Worm (Caenorhabditis elegans) whole organism, L4/young adult: ENCODE results near the gene ZC443.2.

Experiments
- dao-5 ChIP-seq: sonication (generic microtip); optimal IDR thresholded peaks from 2 replicates; lab custom pipeline; 2016; ENCODE audit warnings: missing genotype, missing genetic modification characterization, moderate library complexity, missing compliant biosample characterization
- him-1 ChIP-seq: sonication (generic microtip); optimal IDR thresholded peaks from 2 replicates; lab custom pipeline; 2016; ENCODE audit warnings: missing genotype, missing genetic modification reagents, missing genetic modification characterization, missing compliant biosample characterization

ce11 chrV:12854766-12855165 lies 43.8 kb upstream of the ZC443.2 start, which contains the start of gene C44H9.7:
- TF ChIP-seq dao-5 (tag; lab: Kevin White, UChicago) (no peak), him-1 (tag; lab: Kevin White, UChicago) (no peak)
